Fruit fly (Drosophila melanogaster): ENCODE measurements around the gene mRpL24.

mRpL24 gene

dm6 chr2L:4916738-4917137, 28.4 kb downstream of the mRpL24 start:
- TF ChIP-seq pan (optimal IDR thresholded peaks at IDR 0.05) (no peak), psq (optimal IDR thresholded peaks at IDR 0.05) (no peak), EcR (GFP tag; optimal IDR thresholded peaks at IDR 0.05) (no peak), CG8478 (optimal IDR thresholded peaks at IDR 0.05) (no peak), Dll (optimal IDR thresholded peaks at IDR 0.05) (no peak), usp (GFP tag; optimal IDR thresholded peaks at IDR 0.05) (no peak)

- TF ChIP-seq Dll (optimal IDR thresholded peaks at IDR 0.05) (no peak), EcR (GFP tag; optimal IDR thresholded peaks at IDR 0.05) (no peak), psq (optimal IDR thresholded peaks at IDR 0.05) (no peak), CG8478 (optimal IDR thresholded peaks at IDR 0.05) (no peak), usp (GFP tag; optimal IDR thresholded peaks at IDR 0.05) (no peak), pan (optimal IDR thresholded peaks at IDR 0.05) (no peak)
Measured at dm6 chr2L:4915715-4916153, 29.4 kb downstream of the mRpL24 start.

- TF ChIP-seq CG8478 (optimal IDR thresholded peaks at IDR 0.05): no peak
- TF ChIP-seq pan (optimal IDR thresholded peaks at IDR 0.05): no peak
- no peak for TF ChIP-seq psq (optimal IDR thresholded peaks at IDR 0.05)
- no peak for TF ChIP-seq Dll (optimal IDR thresholded peaks at IDR 0.05)
- no peak for TF ChIP-seq usp (GFP tag; optimal IDR thresholded peaks at IDR 0.05)
- TF ChIP-seq EcR (GFP tag; optimal IDR thresholded peaks at IDR 0.05): no peak
Measured at dm6 chr2L:4907986-4908385, 37.2 kb downstream of the mRpL24 start.

dm6 chr2L:4906546-4907250, 38.5 kb downstream of the mRpL24 start, which contains the start of gene snsl:
TSS of gene snsl (minus strand) at chr2L:4906762.
- TF ChIP-seq pan (optimal IDR thresholded peaks at IDR 0.05): no peak
- no peak for TF ChIP-seq CG8478 (optimal IDR thresholded peaks at IDR 0.05)
- TF ChIP-seq Dll (optimal IDR thresholded peaks at IDR 0.05): no peak
- no peak for TF ChIP-seq EcR (GFP tag; optimal IDR thresholded peaks at IDR 0.05)
- no peak for TF ChIP-seq usp (GFP tag; optimal IDR thresholded peaks at IDR 0.05)
- TF ChIP-seq psq (optimal IDR thresholded peaks at IDR 0.05): no peak

dm6 chr2L:4905365-4906280, 39.5 kb downstream of the mRpL24 start:
- TF ChIP-seq usp (GFP tag; optimal IDR thresholded peaks at IDR 0.05) (no peak), psq (optimal IDR thresholded peaks at IDR 0.05) (no peak), CG8478 (optimal IDR thresholded peaks at IDR 0.05) (no peak), EcR (GFP tag; optimal IDR thresholded peaks at IDR 0.05) (no peak), pan (optimal IDR thresholded peaks at IDR 0.05) (no peak), Dll (optimal IDR thresholded peaks at IDR 0.05) (no peak)

- no peak for TF ChIP-seq EcR (GFP tag; optimal IDR thresholded peaks at IDR 0.05)
- no peak for TF ChIP-seq usp (GFP tag; optimal IDR thresholded peaks at IDR 0.05)
- no peak for TF ChIP-seq pan (optimal IDR thresholded peaks at IDR 0.05)
- no peak for TF ChIP-seq CG8478 (optimal IDR thresholded peaks at IDR 0.05)
- TF ChIP-seq Dll (optimal IDR thresholded peaks at IDR 0.05): no peak
- no peak for TF ChIP-seq psq (optimal IDR thresholded peaks at IDR 0.05)
Measured at dm6 chr2L:4903838-4904237, 41.3 kb downstream of the mRpL24 start.

- no peak for TF ChIP-seq psq (optimal IDR thresholded peaks at IDR 0.05)
Measured at dm6 chr2L:4899599-4900559, 45.3 kb downstream of the mRpL24 start.

- TF ChIP-seq psq (optimal IDR thresholded peaks at IDR 0.05) (no peak), EcR (GFP tag; optimal IDR thresholded peaks at IDR 0.05) (no peak), pan (optimal IDR thresholded peaks at IDR 0.05) (no peak), usp (GFP tag; optimal IDR thresholded peaks at IDR 0.05) (no peak), CG8478 (optimal IDR thresholded peaks at IDR 0.05) (no peak), Dll (optimal IDR thresholded peaks at IDR 0.05) (no peak)
Measured at dm6 chr2L:4898165-4898564, 47.0 kb downstream of the mRpL24 start.

- TF ChIP-seq EcR (GFP tag; optimal IDR thresholded peaks at IDR 0.05) (no peak), psq (optimal IDR thresholded peaks at IDR 0.05) (no peak), usp (GFP tag; optimal IDR thresholded peaks at IDR 0.05) (no peak), CG8478 (optimal IDR thresholded peaks at IDR 0.05) (no peak), Dll (optimal IDR thresholded peaks at IDR 0.05) (no peak), pan (optimal IDR thresholded peaks at IDR 0.05) (no peak)
Measured at dm6 chr2L:4896484-4897205, 48.5 kb downstream of the mRpL24 start.

- no peak for TF ChIP-seq CG8478 (optimal IDR thresholded peaks at IDR 0.05)
Measured at dm6 chr2L:4895902-4896301, 49.3 kb downstream of the mRpL24 start.

All from whole organism.